Worm (Caenorhabditis elegans) whole organism, L1 larva: ENCODE measurements around the gene C31G12.4.

Experiments
- egl-13 ChIP-seq: sonication (generic microtip); optimal IDR thresholded peaks from 2 replicates; lab custom pipeline; 2016; ENCODE audit warnings: missing genotype, missing genetic modification reagents, missing genetic modification characterization, missing compliant biosample characterization
- mep-1 ChIP-seq: fragments of 150-350 bp; optimal IDR thresholded peaks from 2 replicates; lab custom pipeline; 2014; ENCODE audit warnings: missing biosample characterization, missing genetic modification characterization
- unc-62 ChIP-seq: fragments of 150-350 bp; optimal IDR thresholded peaks from 2 replicates; lab custom pipeline; 2014; ENCODE audit warnings: missing biosample characterization, missing genetic modification reagents, missing genetic modification characterization

DNA sequence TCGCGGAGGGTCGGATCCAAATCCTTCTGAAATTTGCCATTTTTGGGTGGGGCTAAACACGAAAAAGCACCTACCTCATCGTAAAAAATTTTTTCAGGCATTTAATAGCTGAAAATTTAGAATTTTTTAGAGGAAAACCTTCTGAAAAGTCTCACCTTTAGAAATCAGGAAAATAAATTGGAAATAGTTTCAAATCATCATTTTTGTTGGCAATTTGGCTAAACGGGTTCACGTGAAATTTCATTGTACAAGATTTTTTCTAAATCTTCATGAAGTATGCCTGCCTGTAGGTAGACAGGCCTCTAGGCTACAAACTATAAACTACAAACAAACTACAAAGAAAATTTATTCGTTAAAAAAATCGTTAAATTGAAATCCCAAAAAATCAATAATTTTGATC is 10.3 kb downstream of the C31G12.4 start, which contains the start of gene C14A6.7:
- no peak for TF ChIP-seq egl-13 (tag; lab: Kevin White, UChicago)
- TF ChIP-seq unc-62 (GFP tag; lab: Kevin White, UChicago), result no peak
- TF ChIP-seq mep-1 (tag; lab: Kevin White, UChicago), result no peak
